Worm (Caenorhabditis elegans): Measurements from ENCODE around the gene C49F8.15.

Gene C49F8.15

DNA sequence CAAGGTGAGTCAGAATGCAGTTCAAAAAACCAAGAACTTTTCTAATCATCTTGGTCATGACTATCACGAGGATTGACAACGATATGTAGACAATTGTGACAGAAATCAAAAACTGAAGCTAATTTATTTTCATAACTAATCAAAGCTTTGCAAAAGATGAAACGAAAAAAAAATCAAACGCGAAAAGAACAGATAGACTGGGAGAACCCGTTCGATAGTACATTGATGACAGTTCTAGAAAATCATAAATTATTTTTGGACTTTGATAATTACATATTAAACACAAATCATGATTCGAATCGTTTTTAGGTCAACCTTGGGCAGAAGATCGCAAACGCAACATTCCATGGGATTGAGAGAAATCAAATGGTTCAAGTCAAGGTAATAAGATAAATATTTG, 37.3 kb downstream of the C49F8.15 start:
- TF ChIP-seq npax-4 (tag; optimal IDR thresholded peaks at IDR 0.05): no peak

- TF ChIP-seq syd-9 (tag; optimal IDR thresholded peaks at IDR 0.05) (no peak), lim-6 (tag; optimal IDR thresholded peaks at IDR 0.05) (no peak), Y22D7AL.16 (tag; optimal IDR thresholded peaks at IDR 0.05) (no peak), ets-4 (tag; optimal IDR thresholded peaks at IDR 0.05) (no peak), rnt-1 (tag; optimal IDR thresholded peaks at IDR 0.05) (no peak), unc-3 (GFP tag; conservative IDR thresholded peaks at IDR 0.05) (no peak), unc-3 (tag; optimal IDR thresholded peaks at IDR 0.05) (no peak), fkh-10 (GFP tag; optimal IDR thresholded peaks at IDR 0.05) (no peak), ceh-30 (tag; optimal IDR thresholded peaks at IDR 0.05) (no peak), ceh-24 (tag; optimal IDR thresholded peaks at IDR 0.05) (no peak), pros-1 (tag; optimal IDR thresholded peaks at IDR 0.05) (no peak), ceh-22 (tag; optimal IDR thresholded peaks at IDR 0.05) (no peak), hlh-6 (tag; optimal IDR thresholded peaks at IDR 0.05) (no peak), K09A11.1 (tag; optimal IDR thresholded peaks at IDR 0.05; ENCODE audit: insufficient read depth) (no peak), dmd-4 (tag; optimal IDR thresholded peaks at IDR 0.05; ENCODE audit: borderline replicate concordance) (no peak), nfya-1 (tag; optimal IDR thresholded peaks at IDR 0.05) (no peak), elt-4 (tag; optimal IDR thresholded peaks at IDR 0.05) (no peak), ceh-45 (GFP tag; IDR thresholded peaks at IDR 0.05) (no peak), elt-2 (tag; optimal IDR thresholded peaks at IDR 0.05) (no peak), pag-3 (tag; optimal IDR thresholded peaks at IDR 0.05; ENCODE audit: borderline replicate concordance) (no peak)
Observed at ce11 chrX:13324326-13324725, 38.1 kb downstream of the C49F8.15 start.

- TF ChIP-seq ceh-18 (tag; optimal IDR thresholded peaks at IDR 0.05): no peak
- TF ChIP-seq K09A11.1 (tag; optimal IDR thresholded peaks at IDR 0.05; ENCODE audit: insufficient read depth): no peak
- no peak for TF ChIP-seq sdc-2 (tag; optimal IDR thresholded peaks at IDR 0.05)
- no peak for TF ChIP-seq fax-1 (tag; optimal IDR thresholded peaks at IDR 0.05)
- TF ChIP-seq che-1 (tag; optimal IDR thresholded peaks at IDR 0.05): no peak
- no peak for TF ChIP-seq ceh-9 (tag; optimal IDR thresholded peaks at IDR 0.05)
- no peak for TF ChIP-seq unc-55 (GFP tag; optimal IDR thresholded peaks at IDR 0.05)
- TF ChIP-seq ttx-3 (tag; optimal IDR thresholded peaks at IDR 0.05): no peak
- TF ChIP-seq fkh-6 (tag; optimal IDR thresholded peaks at IDR 0.05): no peak
- no peak for TF ChIP-seq lim-6 (tag; optimal IDR thresholded peaks at IDR 0.05)
Observed at ce11 chrX:13323697-13324096, 38.7 kb downstream of the C49F8.15 start.

DNA sequence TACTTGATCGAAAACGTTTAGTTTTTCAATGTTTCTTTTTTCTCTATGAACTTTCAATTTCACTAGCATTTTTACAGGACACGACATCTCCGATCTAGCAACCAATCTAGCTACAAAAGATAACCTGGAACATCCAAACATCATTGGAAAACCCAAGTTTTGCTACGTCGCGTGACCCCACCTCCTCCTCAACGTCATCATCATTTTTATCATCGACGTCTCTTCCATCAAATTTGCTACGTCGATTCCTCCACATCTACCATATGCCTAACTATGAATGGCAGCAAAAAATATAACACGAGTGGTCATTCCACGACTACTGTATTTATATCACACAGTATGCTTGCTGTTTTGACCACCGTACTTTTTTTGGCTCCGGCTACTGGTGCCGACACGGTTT, 39.5 kb downstream of the C49F8.15 start, which contains the start of gene F46G10.2:
Gene F46G10.2, plus strand, starts transcription at position 78 of the 400 bp plus-strand sequence.
- TF ChIP-seq ceh-2 (tag; optimal IDR thresholded peaks at IDR 0.05) (no peak), mec-3 (tag; optimal IDR thresholded peaks at IDR 0.05; ENCODE audit: borderline replicate concordance) (no peak)

DNA sequence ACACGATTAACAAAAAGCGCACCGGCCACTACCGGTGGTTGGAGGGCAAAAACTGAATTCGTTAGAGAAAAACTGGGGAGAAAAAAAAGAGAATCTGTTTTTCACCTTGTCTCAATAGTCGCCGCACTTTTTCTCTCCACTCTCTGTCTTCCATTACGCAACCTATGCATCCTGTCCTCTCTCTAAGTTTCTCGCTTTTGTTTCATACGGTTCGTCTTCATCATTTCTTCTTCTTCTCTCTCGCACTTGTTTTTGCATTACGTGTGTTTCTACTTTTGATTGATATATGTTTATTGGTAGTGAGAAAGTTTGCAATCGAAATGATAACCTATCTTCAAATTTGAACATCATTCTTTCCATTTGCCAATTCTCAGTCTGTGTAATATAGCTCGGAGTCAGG, 41.8 kb downstream of the C49F8.15 start:
- TF ChIP-seq ceh-18 (tag; optimal IDR thresholded peaks at IDR 0.05) (peak; percentile 22), ceh-30 (tag; optimal IDR thresholded peaks at IDR 0.05) (no peak)

ce11 chrX:13318316-13318715, 44.1 kb downstream of the C49F8.15 start:
- TF ChIP-seq ahr-1 (tag; optimal IDR thresholded peaks at IDR 0.05) (no peak), odd-2 (tag; optimal IDR thresholded peaks at IDR 0.05) (no peak), ama-1 (optimal IDR thresholded peaks at IDR 0.05) (no peak)
